Fruit fly (Drosophila melanogaster) Kc167 (cell line): ENCODE data around the gene Torsin.

ENCODE experiments used
- Myc ChIP-seq: fragments of >200 bp; optimal IDR thresholded peaks from 2 replicates; lab custom pipeline; 2017; ENCODE audit warnings: missing external identifiers
- Sin3A ChIP-seq: fragments of >200 bp; optimal IDR thresholded peaks from 2 replicates; lab custom pipeline; 2018; ENCODE audit warnings: missing external identifiers
- h ChIP-seq: fragments of >200 bp; optimal IDR thresholded peaks from 3 replicates; lab custom pipeline; 2018; ENCODE audit warnings: missing external identifiers
- insv ChIP-seq: fragments of >200 bp; optimal IDR thresholded peaks from 3 replicates; lab custom pipeline; 2018; ENCODE audit warnings: missing external identifiers
- psq ChIP-seq: fragments of >200 bp; optimal IDR thresholded peaks from 2 replicates; lab custom pipeline; 2017; ENCODE audit warnings: missing external identifiers
- ttk ChIP-seq: sonication (Bioruptor generic); optimal IDR thresholded peaks from 2 replicates; lab custom pipeline; 2017; ENCODE audit warnings: missing external identifiers

The Torsin gene

dm6 chrX:4613613-4614012, 36.2 kb downstream of the Torsin start:
- TF ChIP-seq insv (lab: Kevin White, UChicago) (no peak), h (no peak), Myc (lab: Kevin White, UChicago) (no peak), ttk (lab: Kevin White, UChicago) (no peak), psq (lab: Kevin White, UChicago) (no peak), Sin3A (no peak)

dm6 chrX:4612454-4612853, 37.4 kb downstream of the Torsin start:
- TF ChIP-seq h (no peak), Myc (lab: Kevin White, UChicago) (no peak), psq (lab: Kevin White, UChicago) (no peak), Sin3A (no peak), ttk (lab: Kevin White, UChicago) (no peak), insv (lab: Kevin White, UChicago) (no peak)

dm6 chrX:4610481-4610880, 39.4 kb downstream of the Torsin start:
- TF ChIP-seq Myc (lab: Kevin White, UChicago) (no peak), h (no peak), Sin3A (no peak), ttk (lab: Kevin White, UChicago) (no peak), psq (lab: Kevin White, UChicago) (no peak), insv (lab: Kevin White, UChicago) (no peak)

- TF ChIP-seq Sin3A (no peak), psq (lab: Kevin White, UChicago) (no peak), insv (lab: Kevin White, UChicago) (no peak), Myc (lab: Kevin White, UChicago) (no peak), ttk (lab: Kevin White, UChicago) (no peak), h (no peak)
These were observed 40.1 kb downstream of the Torsin start for dm6 chrX:4609737-4610136.

dm6 chrX:4606447-4606846, 43.4 kb downstream of the Torsin start:
- TF ChIP-seq insv (lab: Kevin White, UChicago) (no peak), Sin3A (no peak)

dm6 chrX:4605313-4605712, 44.5 kb downstream of the Torsin start:
- TF ChIP-seq h: no peak
- no peak for TF ChIP-seq Myc (lab: Kevin White, UChicago)
- no peak for TF ChIP-seq psq (lab: Kevin White, UChicago)
- no peak for TF ChIP-seq ttk (lab: Kevin White, UChicago)
- no peak for TF ChIP-seq insv (lab: Kevin White, UChicago)

dm6 chrX:4604553-4604952, 45.3 kb downstream of the Torsin start:
- TF ChIP-seq ttk (lab: Kevin White, UChicago): no peak
- TF ChIP-seq Sin3A: no peak
- no peak for TF ChIP-seq h
- no peak for TF ChIP-seq Myc (lab: Kevin White, UChicago)
- TF ChIP-seq psq (lab: Kevin White, UChicago): no peak
- no peak for TF ChIP-seq insv (lab: Kevin White, UChicago)

dm6 chrX:4604107-4604506, 45.7 kb downstream of the Torsin start:
- TF ChIP-seq insv (lab: Kevin White, UChicago) (no peak), h (no peak), Myc (lab: Kevin White, UChicago) (no peak), Sin3A (no peak), psq (lab: Kevin White, UChicago) (no peak), ttk (lab: Kevin White, UChicago) (no peak)

dm6 chrX:4599897-4600469, 49.8 kb downstream of the Torsin start:
- TF ChIP-seq ttk (lab: Kevin White, UChicago) (no peak), psq (lab: Kevin White, UChicago) (no peak), Sin3A (no peak), Myc (lab: Kevin White, UChicago) (no peak), h (no peak), insv (lab: Kevin White, UChicago) (no peak)
